Fruit fly (Drosophila melanogaster) whole organism, pupa: ENCODE measurements around the gene CG12081.

Experiments
- CG12605 ChIP-seq: fragments of 200-800 bp; sonication (Bioruptor generic); IDR thresholded peaks from 2 replicates; pipeline ENCODE4 v1.3.6; 2022; ENCODE audit warnings: missing biosample characterization, missing genetic modification characterization
- CG15710 ChIP-seq: fragments of 200-800 bp; sonication (Bioruptor generic); optimal IDR thresholded peaks from 2 replicates; lab custom pipeline; 2018; ENCODE audit warnings: missing biosample characterization, mild to moderate bottlenecking, missing genetic modification characterization, moderate library complexity

DNA sequence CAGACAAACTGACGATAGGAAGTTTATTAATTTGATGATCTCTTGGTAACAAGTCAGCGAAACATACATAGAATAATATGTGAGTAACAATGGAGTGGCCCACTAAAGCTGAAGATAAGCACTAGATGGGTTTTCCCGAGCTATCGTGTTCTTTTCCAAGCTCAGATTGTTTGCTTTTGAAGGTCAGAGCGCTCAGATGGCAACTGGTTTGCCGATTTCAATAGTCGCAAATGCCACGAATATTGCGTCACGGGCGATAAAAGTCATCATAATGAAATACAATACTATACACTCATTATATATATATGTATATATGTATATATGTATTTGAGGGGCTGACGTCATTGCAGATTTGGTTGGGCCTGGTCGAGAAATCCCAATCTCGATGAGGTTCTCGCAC is 8.7 kb upstream of the CG12081 start:
- TF ChIP-seq CG15710 (no peak), CG12605 (GFP tag; lab: Robert Waterston, UW) (no peak)
